Fruit fly (Drosophila melanogaster) whole organism, embryonic: ENCODE data around the gene Glg1.

ENCODE experiments used
- CG8478 ChIP-seq: fragments of >200 bp; optimal IDR thresholded peaks from 2 replicates; lab custom pipeline; 2018
- gsb ChIP-seq: fragments of 200-800 bp; sonication (Bioruptor generic); IDR thresholded peaks from 2 replicates; pipeline ENCODE4 v1.3.6; 2022; ENCODE audit warnings: missing biosample characterization, missing genetic modification characterization

DNA sequence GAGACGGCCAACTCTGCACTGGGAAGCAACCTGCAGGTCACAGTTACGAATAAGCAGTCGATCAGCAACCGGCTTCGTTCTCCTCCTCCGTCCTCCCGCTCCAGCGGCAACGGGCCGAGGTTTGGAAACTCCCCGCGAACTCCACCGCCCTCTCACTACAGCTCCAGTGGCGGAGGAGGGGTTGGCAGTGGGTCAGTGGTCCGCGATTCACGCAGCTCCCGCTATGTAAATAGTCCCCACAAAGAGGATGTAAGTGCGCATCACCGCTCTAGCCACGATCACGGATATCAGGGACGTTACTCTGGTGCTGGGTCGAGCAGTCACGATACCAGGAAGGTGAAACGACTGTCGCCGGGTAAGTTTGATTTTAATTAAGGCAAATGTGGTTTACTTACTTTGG, 11.0 kb upstream of the Glg1 start:
- no peak for TF ChIP-seq gsb
- no peak for TF ChIP-seq CG8478
